In genomic region chrX:5063750-5064652, ce11 we compare ENCODE assay signal across 4 worm cellular contexts.
A peak's percentile ranks its signal among the peaks of the same experiment; 100 is the strongest.
TF ChIP-seq lines count a peak whose summit lies in the region.

Gene C24H10.2, plus strand, starts transcription at chrX:5064602.

TF ChIP-seq in whole organism, L2 larva, 48 proteins besides CTCF, POLR2A, EP300 and RAD21 (continued from another document):
- peak; percentile 20 for TF ChIP-seq nhr-25 (tag; optimal IDR thresholded peaks at IDR 0.05; lab: Kevin White, UChicago)

TF ChIP-seq in whole organism, L4 larva, 104 proteins besides CTCF, POLR2A, EP300 and RAD21 (continued from another document and continues in another):
- TF ChIP-seq daf-16 (GFP tag; optimal IDR thresholded peaks at IDR 0.05; lab: Kevin White, UChicago) (peak; percentile 23 to 25), daf-16 (tag; optimal IDR thresholded peaks at IDR 0.05; lab: Kevin White, UChicago) (peak; percentile 79), mes-2 (tag; optimal IDR thresholded peaks at IDR 0.05; lab: Kevin White, UChicago; ENCODE audit: poor library complexity, severe bottlenecking) (peak; percentile 61), ztf-11 (tag; optimal IDR thresholded peaks at IDR 0.05; lab: Kevin White, UChicago) (no peak), zip-11 (GFP tag; IDR thresholded peaks at IDR 0.05; lab: Robert Waterston, UW) (no peak), nhr-102 (tag; optimal IDR thresholded peaks at IDR 0.05; lab: Kevin White, UChicago) (peak; percentile 35), nhr-76 (tag; optimal IDR thresholded peaks at IDR 0.05; lab: Kevin White, UChicago) (no peak), hlh-11 (tag; optimal IDR thresholded peaks at IDR 0.05; lab: Kevin White, UChicago) (peak; percentile 86), lin-39 (tag; optimal IDR thresholded peaks at IDR 0.05; lab: Kevin White, UChicago) (no peak), dmd-9 (GFP tag; IDR thresholded peaks at IDR 0.05; lab: Robert Waterston, UW) (no peak), rbr-2 (tag; optimal IDR thresholded peaks at IDR 0.05; lab: Kevin White, UChicago) (peak; percentile 64), Y75B8A.6 (GFP tag; IDR thresholded peaks at IDR 0.05; lab: Robert Waterston, UW) (no peak), D1046.2 (GFP tag; IDR thresholded peaks at IDR 0.05; lab: Robert Waterston, UW) (no peak), fkh-10 (GFP tag; optimal IDR thresholded peaks at IDR 0.05; lab: Kevin White, UChicago) (no peak), mdt-29 (GFP tag; IDR thresholded peaks at IDR 0.05; lab: Robert Waterston, UW) (no peak), daf-19 (GFP tag; conservative IDR thresholded peaks at IDR 0.05; lab: Robert Waterston, UW) (no peak), hif-1 (tag; optimal IDR thresholded peaks at IDR 0.05; lab: Kevin White, UChicago) (peak in 1 of 2 experiments; percentile 40), cey-2 (tag; optimal IDR thresholded peaks at IDR 0.05; lab: Kevin White, UChicago; ENCODE audit: borderline replicate concordance, insufficient read depth) (no peak), ceh-44 (GFP tag; IDR thresholded peaks at IDR 0.05; lab: Robert Waterston, UW) (no peak), Y48G9A.11 (GFP tag; IDR thresholded peaks at IDR 0.05; lab: Robert Waterston, UW) (no peak), lin-1 (GFP tag; IDR thresholded peaks at IDR 0.05; lab: Robert Waterston, UW) (no peak), T26A8.4 (GFP tag; IDR thresholded peaks at IDR 0.05; lab: Robert Waterston, UW) (no peak), tra-1 (GFP tag; IDR thresholded peaks at IDR 0.05; lab: Robert Waterston, UW) (0 out of 2 replicates have a peak, but pooled peaks have one; percentile 51), ceh-20 (GFP tag; IDR thresholded peaks at IDR 0.05; lab: Robert Waterston, UW) (0 out of 2 replicates have a peak, but pooled peaks have one; percentile 17), nhr-10 (tag; optimal IDR thresholded peaks at IDR 0.05; lab: Kevin White, UChicago) (no peak), hlh-30 (tag; optimal IDR thresholded peaks at IDR 0.05; lab: Kevin White, UChicago; ENCODE audit: insufficient read depth) (peak; percentile 41), ctbp-1 (GFP tag; IDR thresholded peaks at IDR 0.05; lab: Robert Waterston, UW) (peak; percentile 67; the same call in 1 of the 2 replicates), vab-7 (GFP tag; IDR thresholded peaks at IDR 0.05; lab: Robert Waterston, UW) (no peak), lin-29 (GFP tag; IDR thresholded peaks at IDR 0.05; lab: Robert Waterston, UW) (no peak), lsy-2 (tag; optimal IDR thresholded peaks at IDR 0.05; lab: Kevin White, UChicago) (peak; percentile 50 to 54), egl-27 (tag; optimal IDR thresholded peaks at IDR 0.05; lab: Kevin White, UChicago) (no peak), zfp-3 (GFP tag; conservative IDR thresholded peaks at IDR 0.05; lab: Robert Waterston, UW) (no peak), unc-62 (GFP tag; optimal IDR thresholded peaks at IDR 0.05 in 1 of 2; lab: Kevin White, UChicago) (no peak), unc-62 (tag; optimal IDR thresholded peaks at IDR 0.05; lab: Kevin White, UChicago) (no peak), F10B5.3 (tag; optimal IDR thresholded peaks at IDR 0.05; lab: Kevin White, UChicago) (no peak), daf-12 (tag; optimal IDR thresholded peaks at IDR 0.05; lab: Kevin White, UChicago) (no peak), unc-39 (tag; optimal IDR thresholded peaks at IDR 0.05; lab: Kevin White, UChicago) (no peak), zag-1 (tag; optimal IDR thresholded peaks at IDR 0.05; lab: Kevin White, UChicago) (no peak), snpc-4 (tag; optimal IDR thresholded peaks at IDR 0.05; lab: Kevin White, UChicago) (no peak), aha-1 (tag; lab: Kevin White, UChicago) (peak; percentile 32), nhr-28 (tag; optimal IDR thresholded peaks at IDR 0.05; lab: Kevin White, UChicago) (peak; percentile 49), mxl-3 (GFP tag; optimal IDR thresholded peaks at IDR 0.05; lab: Kevin White, UChicago) (peak; percentile 44), pqm-1 (tag; optimal IDR thresholded peaks at IDR 0.05; lab: Kevin White, UChicago) (peak; percentile 9), nhr-6 (tag; optimal IDR thresholded peaks at IDR 0.05; lab: Kevin White, UChicago) (peak; percentile 60)

TF ChIP-seq in whole organism, late embryonic, 69 proteins besides CTCF, POLR2A, EP300 and RAD21 (continued from another document):
- TF ChIP-seq rnt-1 (tag; optimal IDR thresholded peaks at IDR 0.05; lab: Kevin White, UChicago): no peak
- no peak for TF ChIP-seq fax-1 (tag; optimal IDR thresholded peaks at IDR 0.05; lab: Kevin White, UChicago)
- no peak for TF ChIP-seq madf-2 (tag; optimal IDR thresholded peaks at IDR 0.05; lab: Kevin White, UChicago)
- TF ChIP-seq hlh-15 (tag; optimal IDR thresholded peaks at IDR 0.05; lab: Kevin White, UChicago): no peak
- TF ChIP-seq ceh-30 (tag; optimal IDR thresholded peaks at IDR 0.05; lab: Kevin White, UChicago): no peak
- TF ChIP-seq unc-42 (tag; optimal IDR thresholded peaks at IDR 0.05; lab: Kevin White, UChicago): peak; percentile 21
- peak; percentile 10 for TF ChIP-seq ceh-2 (tag; optimal IDR thresholded peaks at IDR 0.05; lab: Kevin White, UChicago)
- no peak for TF ChIP-seq unc-3 (GFP tag; conservative IDR thresholded peaks at IDR 0.05; lab: Robert Waterston, UW)
- TF ChIP-seq unc-3 (tag; optimal IDR thresholded peaks at IDR 0.05; lab: Kevin White, UChicago): no peak
- no peak for TF ChIP-seq ceh-9 (tag; optimal IDR thresholded peaks at IDR 0.05; lab: Kevin White, UChicago)
- peak; percentile 25 for TF ChIP-seq C08G9.2 (tag; optimal IDR thresholded peaks at IDR 0.05; lab: Kevin White, UChicago)
- TF ChIP-seq pha-4 (tag; optimal IDR thresholded peaks at IDR 0.05; lab: Kevin White, UChicago): no peak
- peak; percentile 8 for TF ChIP-seq sdc-2 (tag; optimal IDR thresholded peaks at IDR 0.05; lab: Kevin White, UChicago)
- TF ChIP-seq pros-1 (tag; optimal IDR thresholded peaks at IDR 0.05; lab: Kevin White, UChicago): no peak
- peak; percentile 54 for TF ChIP-seq ceh-31 (tag; optimal IDR thresholded peaks at IDR 0.05; lab: Kevin White, UChicago)
- TF ChIP-seq sox-2 (GFP tag; IDR thresholded peaks at IDR 0.05; lab: Robert Waterston, UW): no peak
- no peak for TF ChIP-seq gmeb-2 (tag; optimal IDR thresholded peaks at IDR 0.05; lab: Kevin White, UChicago)
- peak; percentile 31 for TF ChIP-seq ceh-14 (tag; optimal IDR thresholded peaks at IDR 0.05; lab: Kevin White, UChicago)
- TF ChIP-seq fkh-6 (tag; optimal IDR thresholded peaks at IDR 0.05; lab: Kevin White, UChicago): peak; percentile 7
- TF ChIP-seq K09A11.1 (tag; optimal IDR thresholded peaks at IDR 0.05; lab: Kevin White, UChicago; ENCODE audit: insufficient read depth): no peak
- TF ChIP-seq nfya-1 (tag; optimal IDR thresholded peaks at IDR 0.05; lab: Kevin White, UChicago): peak; percentile 71
- peak; percentile 81 for TF ChIP-seq elt-2 (tag; optimal IDR thresholded peaks at IDR 0.05; lab: Kevin White, UChicago)
- no peak for TF ChIP-seq elt-4 (tag; optimal IDR thresholded peaks at IDR 0.05; lab: Kevin White, UChicago)

TF ChIP-seq in whole organism, mixed stage, embryonic, 35 proteins besides CTCF, POLR2A, EP300 and RAD21 (continued from another document):
- no peak for TF ChIP-seq mep-1 (tag; optimal IDR thresholded peaks at IDR 0.05; lab: Kevin White, UChicago)
- peak; percentile 27 for TF ChIP-seq mls-2 (tag; optimal IDR thresholded peaks at IDR 0.05; lab: Kevin White, UChicago)
